Worm (Caenorhabditis elegans): Measurements from ENCODE around the gene F13A2.5.

- no peak for TF ChIP-seq sptf-1 (tag; optimal IDR thresholded peaks at IDR 0.05)
- no peak for TF ChIP-seq unc-62 (GFP tag; optimal IDR thresholded peaks at IDR 0.05)
- TF ChIP-seq bed-3 (GFP tag; optimal IDR thresholded peaks at IDR 0.05), result no peak
- TF ChIP-seq pha-4 (tag; optimal IDR thresholded peaks at IDR 0.05), result no peak
- no peak for TF ChIP-seq ces-1 (GFP tag; optimal IDR thresholded peaks at IDR 0.05)
- no peak for TF ChIP-seq nhr-237 (tag; optimal IDR thresholded peaks at IDR 0.05)
- no peak for TF ChIP-seq mep-1 (tag; optimal IDR thresholded peaks at IDR 0.05)
- no peak for TF ChIP-seq ztf-11 (tag; optimal IDR thresholded peaks at IDR 0.05)
- TF ChIP-seq ham-2 (GFP tag; optimal IDR thresholded peaks at IDR 0.05), result no peak
Observed at ce11 chrV:4400118-4400517, 1.6 kb downstream of the F13A2.5 start, which contains the start of gene F13A2.4.

Measured in whole organism, mixed stage, embryonic.